Fruit fly (Drosophila melanogaster): ENCODE measurements around the gene Klp3A.

Klp3A gene

dm6 chrX:2637914-2638313 is 34.1 kb upstream of the Klp3A start:
- no peak for TF ChIP-seq Rel (GFP tag; optimal IDR thresholded peaks at IDR 0.05)
- peak; percentile 92 for TF ChIP-seq Rel (tag; optimal IDR thresholded peaks at IDR 0.05)
- no peak for TF ChIP-seq Abd-B (GFP tag; optimal IDR thresholded peaks at IDR 0.05)
- no peak for TF ChIP-seq dsf (GFP tag; optimal IDR thresholded peaks at IDR 0.05; ENCODE audit: borderline replicate concordance)

- TF ChIP-seq tai (GFP tag; optimal IDR thresholded peaks at IDR 0.05) (no peak), N (GFP tag; optimal IDR thresholded peaks at IDR 0.05) (no peak), brk (GFP tag; optimal IDR thresholded peaks at IDR 0.05) (no peak), woc (GFP tag; optimal IDR thresholded peaks at IDR 0.05) (no peak), HLH106 (tag; optimal IDR thresholded peaks at IDR 0.05) (no peak), CrebA (GFP tag; optimal IDR thresholded peaks at IDR 0.05; ENCODE audit: borderline replicate concordance) (no peak), h (GFP tag; optimal IDR thresholded peaks at IDR 0.05) (no peak), Hnf4 (GFP tag; optimal IDR thresholded peaks at IDR 0.05) (no peak), Abd-B (GFP tag; optimal IDR thresholded peaks at IDR 0.05) (no peak), GATAd (GFP tag; optimal IDR thresholded peaks at IDR 0.05) (no peak), foxo (GFP tag; optimal IDR thresholded peaks at IDR 0.05) (no peak), Jra (GFP tag; optimal IDR thresholded peaks at IDR 0.05) (no peak), Hr83 (GFP tag; optimal IDR thresholded peaks at IDR 0.05; ENCODE audit: poor library complexity, severe bottlenecking) (no peak), rgr (GFP tag; optimal IDR thresholded peaks at IDR 0.05) (no peak), dsf (GFP tag; optimal IDR thresholded peaks at IDR 0.05; ENCODE audit: borderline replicate concordance) (no peak), pan (optimal IDR thresholded peaks at IDR 0.05) (no peak)
Observed at dm6 chrX:2636825-2637535, 33.1 kb upstream of the Klp3A start.

dm6 chrX:2635953-2636715 is 32.3 kb upstream of the Klp3A start:
- TF ChIP-seq Dif (GFP tag; optimal IDR thresholded peaks at IDR 0.05; ENCODE audit: partially characterized antibody): no peak
- TF ChIP-seq lola (GFP tag; optimal IDR thresholded peaks at IDR 0.05): no peak
- no peak for TF ChIP-seq jim (GFP tag; optimal IDR thresholded peaks at IDR 0.05)
- no peak for TF ChIP-seq Sp1 (GFP tag; optimal IDR thresholded peaks at IDR 0.05)
- peak; percentile 17 for TF ChIP-seq fru (GFP tag; optimal IDR thresholded peaks at IDR 0.05)
- TF ChIP-seq N (GFP tag; optimal IDR thresholded peaks at IDR 0.05): no peak
- TF ChIP-seq tai (GFP tag; optimal IDR thresholded peaks at IDR 0.05): no peak

- TF ChIP-seq woc (GFP tag; optimal IDR thresholded peaks at IDR 0.05) (peak; percentile 17), foxo (GFP tag; optimal IDR thresholded peaks at IDR 0.05) (peak in 1 of 2 experiments; percentile 27), fru (GFP tag; optimal IDR thresholded peaks at IDR 0.05) (no peak), CG9705 (GFP tag; optimal IDR thresholded peaks at IDR 0.05) (no peak), rgr (GFP tag; optimal IDR thresholded peaks at IDR 0.05) (peak; percentile 34), ey (GFP tag; optimal IDR thresholded peaks at IDR 0.05) (peak; percentile 15), br (GFP tag; optimal IDR thresholded peaks at IDR 0.05) (peak; percentile 6)
Observed at dm6 chrX:2635075-2635643, 31.3 kb upstream of the Klp3A start.

dm6 chrX:2633847-2634776 is 30.3 kb upstream of the Klp3A start, which contains the start of gene sgg:
TSS of gene sgg (plus strand) at chrX:2633952.
- TF ChIP-seq h (GFP tag; optimal IDR thresholded peaks at IDR 0.05): peak; percentile 66
- no peak for TF ChIP-seq GATAd (GFP tag; optimal IDR thresholded peaks at IDR 0.05)
- TF ChIP-seq Hr83 (GFP tag; optimal IDR thresholded peaks at IDR 0.05; ENCODE audit: poor library complexity, severe bottlenecking): peak; percentile 22
- TF ChIP-seq psq (GFP tag; optimal IDR thresholded peaks at IDR 0.05): peak; percentile 64
- no peak for TF ChIP-seq pan (optimal IDR thresholded peaks at IDR 0.05)
- no peak for TF ChIP-seq dmrt93B (GFP tag; optimal IDR thresholded peaks at IDR 0.05)
- no peak for TF ChIP-seq Rel (GFP tag; optimal IDR thresholded peaks at IDR 0.05)
- TF ChIP-seq Rel (tag; optimal IDR thresholded peaks at IDR 0.05): peak; percentile 30
- TF ChIP-seq N (GFP tag; optimal IDR thresholded peaks at IDR 0.05): peak; percentile 74
